Worm (Caenorhabditis elegans): ENCODE results near the gene srt-67.
A peak's percentile ranks its signal among the peaks of the same experiment; 100 is the strongest.

The srt-67 gene

ce11 chrV:5275426-5276007 is 18.3 kb upstream of the srt-67 start:
- TF ChIP-seq ceh-28 (tag; optimal IDR thresholded peaks at IDR 0.05): no peak
- TF ChIP-seq fkh-10 (GFP tag; optimal IDR thresholded peaks at IDR 0.05): no peak
- no peak for TF ChIP-seq nhr-25 (tag; optimal IDR thresholded peaks at IDR 0.05; ENCODE audit: borderline replicate concordance, insufficient read depth)
- TF ChIP-seq ztf-11 (tag; optimal IDR thresholded peaks at IDR 0.05): no peak
- TF ChIP-seq hlh-30 (tag; optimal IDR thresholded peaks at IDR 0.05; ENCODE audit: insufficient read depth): no peak
- TF ChIP-seq dmd-8 (GFP tag; IDR thresholded peaks at IDR 0.05): 0 out of 2 replicates have a peak, but pooled peaks have one; percentile 22
- TF ChIP-seq Y105C5A.15 (GFP tag; IDR thresholded peaks at IDR 0.05): no peak
- no peak for TF ChIP-seq aly-2 (tag; optimal IDR thresholded peaks at IDR 0.05)
- TF ChIP-seq daf-19 (GFP tag; conservative IDR thresholded peaks at IDR 0.05): no peak
- TF ChIP-seq saeg-2 (GFP tag; IDR thresholded peaks at IDR 0.05): no peak
- no peak for TF ChIP-seq ceh-44 (GFP tag; IDR thresholded peaks at IDR 0.05)
- no peak for TF ChIP-seq attf-4 (tag; optimal IDR thresholded peaks at IDR 0.05)
- peak; percentile 47 for TF ChIP-seq ama-1 (optimal IDR thresholded peaks at IDR 0.05)
- peak; percentile 12 for TF ChIP-seq nhr-111 (GFP tag; optimal IDR thresholded peaks at IDR 0.05)
- no peak for TF ChIP-seq nhr-41 (GFP tag; IDR thresholded peaks at IDR 0.05)
- no peak for TF ChIP-seq mxl-2 (GFP tag; conservative IDR thresholded peaks at IDR 0.05)
- no peak for TF ChIP-seq lim-7 (GFP tag; IDR thresholded peaks at IDR 0.05)
- no peak for TF ChIP-seq lin-13 (GFP tag; optimal IDR thresholded peaks at IDR 0.05)
- no peak for TF ChIP-seq F26F4.8 (GFP tag; conservative IDR thresholded peaks at IDR 0.05)
- no peak for TF ChIP-seq ces-1 (GFP tag; optimal IDR thresholded peaks at IDR 0.05)
- no peak for TF ChIP-seq ZK337.2 (GFP tag; IDR thresholded peaks at IDR 0.05)
- no peak for TF ChIP-seq zfp-2 (tag; optimal IDR thresholded peaks at IDR 0.05)
- no peak for TF ChIP-seq lin-29 (GFP tag; IDR thresholded peaks at IDR 0.05)
- no peak for TF ChIP-seq tra-1 (GFP tag; IDR thresholded peaks at IDR 0.05)
- TF ChIP-seq lin-39 (tag; optimal IDR thresholded peaks at IDR 0.05): no peak
- no peak for TF ChIP-seq hlh-11 (tag; optimal IDR thresholded peaks at IDR 0.05)
- no peak for TF ChIP-seq zag-1 (tag; optimal IDR thresholded peaks at IDR 0.05)
- no peak for TF ChIP-seq nhr-237 (tag; optimal IDR thresholded peaks at IDR 0.05)
- TF ChIP-seq pha-4 (GFP tag; IDR thresholded peaks at IDR 0.05): no peak; the same call in 1 of the 2 replicates
- TF ChIP-seq pha-4 (tag; optimal IDR thresholded peaks at IDR 0.05): no peak
- no peak for TF ChIP-seq mdl-1 (tag; optimal IDR thresholded peaks at IDR 0.05)
- no peak for TF ChIP-seq unc-39 (tag; optimal IDR thresholded peaks at IDR 0.05)
- no peak for TF ChIP-seq spr-3 (GFP tag; optimal IDR thresholded peaks at IDR 0.05)
- TF ChIP-seq ZK546.5 (tag; optimal IDR thresholded peaks at IDR 0.05): no peak
- no peak for TF ChIP-seq nhr-76 (tag; optimal IDR thresholded peaks at IDR 0.05)
- TF ChIP-seq nhr-77 (tag; optimal IDR thresholded peaks at IDR 0.05): no peak
- no peak for TF ChIP-seq nhr-28 (tag; optimal IDR thresholded peaks at IDR 0.05)
- TF ChIP-seq zfp-3 (GFP tag; conservative IDR thresholded peaks at IDR 0.05): peak; percentile 69; the same call in 1 of the 2 replicates
- TF ChIP-seq ceh-32 (tag; optimal IDR thresholded peaks at IDR 0.05; ENCODE audit: poor library complexity): no peak
- no peak for TF ChIP-seq snpc-4 (tag; optimal IDR thresholded peaks at IDR 0.05)
- no peak for TF ChIP-seq spr-1 (tag; optimal IDR thresholded peaks at IDR 0.05)
- no peak for TF ChIP-seq egl-27 (tag; optimal IDR thresholded peaks at IDR 0.05)
- no peak for TF ChIP-seq nhr-6 (tag; optimal IDR thresholded peaks at IDR 0.05)
- peak in 1 of 2 experiments; percentile 82 for TF ChIP-seq daf-16 (GFP tag; optimal IDR thresholded peaks at IDR 0.05)
- TF ChIP-seq daf-16 (tag; optimal IDR thresholded peaks at IDR 0.05): peak; percentile 31
- TF ChIP-seq vab-7 (GFP tag; IDR thresholded peaks at IDR 0.05): no peak
- no peak for TF ChIP-seq lin-1 (GFP tag; IDR thresholded peaks at IDR 0.05)
- TF ChIP-seq fos-1 (tag; optimal IDR thresholded peaks at IDR 0.05): no peak
- no peak for TF ChIP-seq R02D3.7 (tag; optimal IDR thresholded peaks at IDR 0.05)
- TF ChIP-seq lin-15B (tag; optimal IDR thresholded peaks at IDR 0.05): no peak
- no peak for TF ChIP-seq nhr-48 (tag; optimal IDR thresholded peaks at IDR 0.05)
- TF ChIP-seq dpl-1 (GFP tag; optimal IDR thresholded peaks at IDR 0.05): peak; percentile 0
- no peak for TF ChIP-seq unc-130 (GFP tag; optimal IDR thresholded peaks at IDR 0.05)

Measured in whole organism, L4 larva.